Fruit fly (Drosophila melanogaster) whole organism, embryonic: Measurements from ENCODE around the gene Cyp4d1.

Experiments used
- Abd-B ChIP-seq: fragments of 200-800 bp; sonication (Bioruptor generic); optimal IDR thresholded peaks from 2 replicates; lab custom pipeline; 2018; ENCODE audit warnings: missing biosample characterization, mild to moderate bottlenecking, missing genetic modification characterization, moderate library complexity
- Adf1 ChIP-seq: fragments of 200-800 bp; sonication (Bioruptor generic); IDR thresholded peaks from 2 replicates; pipeline ENCODE4 v1.3.6; 2022; ENCODE audit warnings: missing biosample characterization, missing genetic modification characterization
- CG10267 ChIP-seq: fragments of 200-800 bp; sonication (Bioruptor generic); optimal IDR thresholded peaks from 2 replicates; lab custom pipeline; 2018; ENCODE audit warnings: missing biosample characterization, mild to moderate bottlenecking, missing genetic modification characterization, moderate library complexity
- CG12155 ChIP-seq: fragments of 200-800 bp; sonication (Bioruptor generic); optimal IDR thresholded peaks from 3 replicates; lab custom pipeline; 2016; ENCODE audit warnings: missing biosample characterization, missing genetic modification characterization
- CG12236 ChIP-seq: fragments of 200-800 bp; sonication (Bioruptor generic); optimal IDR thresholded peaks from 2 replicates; lab custom pipeline; 2016; ENCODE audit warnings: missing biosample characterization, missing genetic modification characterization
- CG12391 ChIP-seq: fragments of 200-800 bp; sonication (Bioruptor generic); optimal IDR thresholded peaks from 3 replicates; lab custom pipeline; 2018; ENCODE audit warnings: missing biosample characterization, mild to moderate bottlenecking, missing genetic modification characterization, moderate library complexity
- CG15269 ChIP-seq: fragments of 200-800 bp; sonication (Bioruptor generic); optimal IDR thresholded peaks from 2 replicates; lab custom pipeline; 2018; ENCODE audit warnings: missing biosample characterization, mild to moderate bottlenecking, missing genetic modification characterization, moderate library complexity
- CG1529 ChIP-seq: fragments of 200-800 bp; sonication (Bioruptor generic); optimal IDR thresholded peaks from 3 replicates; lab custom pipeline; 2018; ENCODE audit warnings: missing biosample characterization, missing genetic modification characterization
- CG1602 ChIP-seq: fragments of 200-800 bp; sonication (Bioruptor generic); optimal IDR thresholded peaks from 3 replicates; lab custom pipeline; 2016; ENCODE audit warnings: missing biosample characterization, missing genetic modification characterization
- CG16863 ChIP-seq: fragments of 200-800 bp; sonication (Bioruptor generic); optimal IDR thresholded peaks from 3 replicates; lab custom pipeline; 2016; ENCODE audit warnings: missing biosample characterization, missing genetic modification characterization
- CG17361 ChIP-seq: fragments of 200-800 bp; sonication (Bioruptor generic); IDR thresholded peaks from 3 replicates; pipeline ENCODE4 v1.3.6; 2022; ENCODE audit warnings: missing biosample characterization, missing genetic modification characterization
- CG2199 ChIP-seq: fragments of 200-800 bp; sonication (Bioruptor generic); IDR thresholded peaks from 3 replicates; pipeline ENCODE4 v1.3.6; 2022; ENCODE audit warnings: missing biosample characterization, missing genetic modification characterization
- CG2202 ChIP-seq: fragments of 200-800 bp; sonication (Bioruptor generic); optimal IDR thresholded peaks from 2 replicates; lab custom pipeline; 2018; ENCODE audit warnings: missing biosample characterization, mild to moderate bottlenecking, missing genetic modification characterization
- CG3065 ChIP-seq: fragments of 200-800 bp; sonication (Bioruptor generic); optimal IDR thresholded peaks from 2 replicates; lab custom pipeline; 2016; ENCODE audit warnings: missing biosample characterization, missing genetic modification characterization
- CG31224 ChIP-seq: fragments of 200-800 bp; sonication (Bioruptor generic); IDR thresholded peaks from 2 replicates; pipeline ENCODE4 v1.3.6; 2022; ENCODE audit warnings: missing biosample characterization, missing genetic modification characterization
- CG3281 ChIP-seq: fragments of 200-800 bp; sonication (Bioruptor generic); optimal IDR thresholded peaks from 3 replicates; lab custom pipeline; 2017; ENCODE audit warnings: missing biosample characterization, mild to moderate bottlenecking, missing genetic modification characterization
- CG5953 ChIP-seq: fragments of 200-800 bp; sonication (Bioruptor generic); IDR thresholded peaks from 2 replicates; pipeline ENCODE4 v1.3.6; 2022; ENCODE audit warnings: missing biosample characterization, missing genetic modification characterization
- CG6813 ChIP-seq: fragments of 200-800 bp; sonication (Bioruptor generic); optimal IDR thresholded peaks from 2 replicates; lab custom pipeline; 2017; ENCODE audit warnings: missing biosample characterization, missing genetic modification characterization, mild to moderate bottlenecking, moderate library complexity, missing genetic modification reagents
- CG7372 ChIP-seq: fragments of 200-800 bp; sonication (Bioruptor generic); IDR thresholded peaks from 2 replicates; pipeline ENCODE4 v1.3.6; 2022; ENCODE audit warnings: missing biosample characterization, missing genetic modification characterization
- CG7839 ChIP-seq: fragments of 200-800 bp; sonication (Bioruptor generic); optimal IDR thresholded peaks from 3 replicates; lab custom pipeline; 2018; ENCODE audit warnings: missing biosample characterization, mild to moderate bottlenecking, missing genetic modification characterization, moderate library complexity
- CG8359 ChIP-seq: fragments of 200-800 bp; sonication (Bioruptor generic); optimal IDR thresholded peaks from 2 replicates; lab custom pipeline; 2017; ENCODE audit warnings: missing biosample characterization, mild to moderate bottlenecking, missing genetic modification characterization, borderline replicate concordance
- CG9797 ChIP-seq: fragments of 200-800 bp; sonication (Bioruptor generic); optimal IDR thresholded peaks from 3 replicates; lab custom pipeline; 2018; ENCODE audit warnings: missing biosample characterization, mild to moderate bottlenecking, missing genetic modification characterization
- D19B ChIP-seq: fragments of 200-800 bp; sonication (Bioruptor generic); optimal IDR thresholded peaks from 2 replicates; lab custom pipeline; 2017; ENCODE audit warnings: missing biosample characterization, mild to moderate bottlenecking, missing genetic modification characterization
- Dref ChIP-seq: fragments of 200-800 bp; sonication (Bioruptor generic); IDR thresholded peaks from 2 replicates; pipeline ENCODE4 v1.3.6; 2022; ENCODE audit warnings: missing biosample characterization, missing genetic modification characterization
- Drgx ChIP-seq: fragments of 200-800 bp; sonication (Bioruptor generic); IDR thresholded peaks from 2 replicates; pipeline ENCODE4 v1.3.6; 2022; ENCODE audit warnings: missing biosample characterization, missing genetic modification characterization
- Hr3 ChIP-seq: fragments of 200-800 bp; sonication (Bioruptor generic); optimal IDR thresholded peaks from 3 replicates; lab custom pipeline; 2016; ENCODE audit warnings: missing biosample characterization, missing genetic modification characterization
- MTF-1 ChIP-seq: fragments of 200-800 bp; sonication (Bioruptor generic); optimal IDR thresholded peaks from 2 replicates; lab custom pipeline; 2018; ENCODE audit warnings: missing biosample characterization, mild to moderate bottlenecking, missing genetic modification characterization, borderline replicate concordance
- Max ChIP-seq: fragments of 200-800 bp; sonication (Bioruptor generic); optimal IDR thresholded peaks from 2 replicates; lab custom pipeline; 2016; ENCODE audit warnings: missing biosample characterization, mild to moderate bottlenecking, missing genetic modification characterization
- Meics ChIP-seq: fragments of 200-800 bp; sonication (Bioruptor generic); optimal IDR thresholded peaks from 2 replicates; lab custom pipeline; 2017; ENCODE audit warnings: missing biosample characterization, mild to moderate bottlenecking, missing genetic modification characterization
- Nf-YC ChIP-seq: fragments of 200-800 bp; optimal IDR thresholded peaks from 3 replicates; lab custom pipeline; 2019; ENCODE audit warnings: missing biosample characterization, mild to moderate bottlenecking, missing genetic modification characterization, moderate library complexity
- Scr ChIP-seq: fragments of 200-800 bp; sonication (Bioruptor generic); IDR thresholded peaks from 2 replicates; pipeline ENCODE4 v1.3.6; 2022; ENCODE audit warnings: missing biosample characterization, missing genetic modification characterization; ENCODE audit not compliant: partially characterized antibody
- Trl ChIP-seq, 3 experiments: fragments of >200 bp in 2 of 3; fragments of 200-800 bp in 1 of 3; sonication (Bioruptor generic) in 1 of 3; optimal IDR thresholded peaks; 2 replicates in 1 of 3; 3 replicates in 2 of 3; lab custom pipeline; 2016 to 2017; ENCODE audit warnings: missing biosample characterization in 1 of 3, missing genetic modification characterization in 1 of 3
- ac ChIP-seq: fragments of 200-800 bp; sonication (Bioruptor generic); optimal IDR thresholded peaks from 3 replicates; lab custom pipeline; 2017; ENCODE audit warnings: missing biosample characterization, mild to moderate bottlenecking, missing genetic modification characterization
- chif ChIP-seq, 2 experiments: fragments of 200-800 bp; sonication (Bioruptor generic); optimal IDR thresholded peaks; 3 replicates each; lab custom pipeline; 2016; ENCODE audit warnings: missing biosample characterization in 2 of 2, missing genetic modification characterization in 2 of 2
- chn ChIP-seq: fragments of 200-800 bp; sonication (Bioruptor generic); optimal IDR thresholded peaks from 2 replicates; lab custom pipeline; 2016; ENCODE audit warnings: missing biosample characterization, missing genetic modification characterization
- dysf ChIP-seq: fragments of 200-800 bp; sonication (Bioruptor generic); IDR thresholded peaks from 3 replicates; pipeline ENCODE4 v1.3.6; 2022; ENCODE audit warnings: missing biosample characterization, missing genetic modification characterization
- esg ChIP-seq: fragments of 200-800 bp; sonication (Bioruptor generic); conservative IDR thresholded peaks from 2 replicates; pipeline ENCODE4 v1.3.6; 2022; ENCODE audit warnings: missing biosample characterization, missing genetic modification characterization
- fd96Cb ChIP-seq: fragments of 200-800 bp; sonication (Bioruptor generic); optimal IDR thresholded peaks from 2 replicates; lab custom pipeline; 2018; ENCODE audit warnings: missing biosample characterization, mild to moderate bottlenecking, missing genetic modification characterization, moderate library complexity
- gsb-n ChIP-seq: fragments of 200-800 bp; sonication (Bioruptor generic); optimal IDR thresholded peaks from 3 replicates; lab custom pipeline; 2018; ENCODE audit warnings: missing biosample characterization, mild to moderate bottlenecking, missing genetic modification characterization
- hb ChIP-seq: fragments of 200-800 bp; sonication (Bioruptor generic); IDR thresholded peaks from 3 replicates; pipeline ENCODE4 v1.3.6; 2022; ENCODE audit warnings: missing biosample characterization, missing genetic modification characterization; ENCODE audit not compliant: partially characterized antibody
- insv ChIP-seq, 2 experiments: fragments of 200-800 bp; sonication (Bioruptor generic); optimal IDR thresholded peaks; 3 replicates each; lab custom pipeline; 2016 to 2018; ENCODE audit warnings: missing biosample characterization in 2 of 2, missing genetic modification characterization in 2 of 2
- klu ChIP-seq: fragments of 200-800 bp; sonication (Bioruptor generic); IDR thresholded peaks from 2 replicates; pipeline ENCODE4 v1.3.6; 2022; ENCODE audit warnings: missing biosample characterization, missing genetic modification characterization
- mld ChIP-seq: fragments of 200-800 bp; sonication (Bioruptor generic); IDR thresholded peaks from 3 replicates; pipeline ENCODE4 v1.3.6; 2022; ENCODE audit warnings: missing biosample characterization, missing genetic modification characterization; ENCODE audit not compliant: partially characterized antibody
- nerfin-2 ChIP-seq: fragments of 200-800 bp; sonication (Bioruptor generic); IDR thresholded peaks from 2 replicates; pipeline ENCODE4 v1.3.6; 2022; ENCODE audit warnings: missing biosample characterization, missing genetic modification characterization; ENCODE audit not compliant: partially characterized antibody
- shn ChIP-seq: fragments of 200-800 bp; sonication (Bioruptor generic); optimal IDR thresholded peaks from 3 replicates; lab custom pipeline; 2016; ENCODE audit warnings: missing biosample characterization, missing genetic modification characterization
- sug ChIP-seq: fragments of 200-800 bp; optimal IDR thresholded peaks from 2 replicates; lab custom pipeline; 2019; ENCODE audit warnings: missing biosample characterization, mild to moderate bottlenecking, missing genetic modification characterization, moderate library complexity
- tx ChIP-seq: fragments of 200-800 bp; sonication (Bioruptor generic); optimal IDR thresholded peaks from 2 replicates; lab custom pipeline; 2016; ENCODE audit warnings: missing biosample characterization, missing genetic modification characterization
- vfl ChIP-seq: fragments of 200-800 bp; sonication (Bioruptor generic); optimal IDR thresholded peaks from 2 replicates; lab custom pipeline; 2016; ENCODE audit warnings: missing biosample characterization, missing genetic modification characterization

Gene Cyp4d1

dm6 chrX:2134965-2135758, 26.8 kb downstream of the Cyp4d1 start (continued):
- TF ChIP-seq CG7372 (GFP tag; lab: Robert Waterston, UW), result peak; percentile 86
- peak; percentile 83 for TF ChIP-seq Max (GFP tag; lab: Kevin White, UChicago)
- TF ChIP-seq CG12155 (GFP tag; lab: Kevin White, UChicago), result peak; percentile 77
- TF ChIP-seq mld (GFP tag; lab: Robert Waterston, UW), result no peak
- TF ChIP-seq ac (GFP tag; lab: Kevin White, UChicago), result peak; percentile 77
- peak; percentile 86 for TF ChIP-seq CG10267 (tag; lab: Kevin White, UChicago)
- peak; percentile 83 for TF ChIP-seq MTF-1 (GFP tag; lab: Kevin White, UChicago)
- TF ChIP-seq CG12391, result peak; percentile 93
- peak; percentile 87 for TF ChIP-seq Nf-YC (tag; lab: Kevin White, UChicago)
- TF ChIP-seq Meics (GFP tag; lab: Kevin White, UChicago), result peak; percentile 91
- peak; percentile 77 to 86 for TF ChIP-seq chif (GFP tag; optimal IDR thresholded peaks at IDR 0.05; lab: Kevin White, UChicago)
- no peak for TF ChIP-seq nerfin-2 (GFP tag; lab: Robert Waterston, UW)
- peak; percentile 86 for TF ChIP-seq esg (GFP tag; lab: Robert Waterston, UW)
- TF ChIP-seq CG15269 (tag; lab: Kevin White, UChicago), result peak; percentile 93
- peak; percentile 75 for TF ChIP-seq Abd-B
- peak; percentile 82 for TF ChIP-seq CG1529 (GFP tag; lab: Kevin White, UChicago)
- TF ChIP-seq gsb-n (tag; lab: Kevin White, UChicago), result peak; percentile 88
- peak; percentile 77 for TF ChIP-seq CG16863 (GFP tag; lab: Kevin White, UChicago)
- peak; percentile 83 for TF ChIP-seq CG2202
- TF ChIP-seq shn, result peak; percentile 54
- peak; percentile 53 for TF ChIP-seq CG31224 (GFP tag; lab: Robert Waterston, UW)
- peak; percentile 64 for TF ChIP-seq tx (GFP tag; lab: Kevin White, UChicago)
- peak; percentile 94 for TF ChIP-seq CG3281 (GFP tag; lab: Kevin White, UChicago)
- peak; percentile 43 for TF ChIP-seq CG3065 (GFP tag; lab: Kevin White, UChicago)
- TF ChIP-seq Dref (GFP tag; lab: Robert Waterston, UW), result no peak
- peak; percentile 12 to 68 for TF ChIP-seq insv (GFP tag; optimal IDR thresholded peaks at IDR 0.05; lab: Kevin White, UChicago)
- peak; percentile 80 for TF ChIP-seq CG12236 (GFP tag; lab: Kevin White, UChicago)
- peak; percentile 93 for TF ChIP-seq CG17361 (GFP tag; lab: Robert Waterston, UW)
- peak; percentile 93 for TF ChIP-seq CG7839
- peak; percentile 83 for TF ChIP-seq Drgx
- TF ChIP-seq CG1602 (GFP tag; lab: Kevin White, UChicago), result peak; percentile 84
- peak; percentile 87 for TF ChIP-seq fd96Cb (tag; lab: Kevin White, UChicago)
- peak; percentile 27; the same call in 1 of the 2 replicates for TF ChIP-seq Adf1 (GFP tag; lab: Robert Waterston, UW)
- peak; percentile 90 for TF ChIP-seq sug (tag; lab: Kevin White, UChicago)
- TF ChIP-seq CG2199 (GFP tag; lab: Robert Waterston, UW), result peak; percentile 43; the same call in 1 of the 3 replicates
- peak; percentile 76 for TF ChIP-seq D19B (GFP tag; lab: Kevin White, UChicago)
- TF ChIP-seq CG6813, result peak; percentile 87
- TF ChIP-seq hb (GFP tag; lab: Robert Waterston, UW), result no peak
- peak; percentile 76 for TF ChIP-seq Hr3 (GFP tag; lab: Kevin White, UChicago)
- TF ChIP-seq dysf (GFP tag; lab: Robert Waterston, UW), result peak; percentile 92
- 0 out of 2 replicates have a peak, but pooled peaks have one; percentile 16 for TF ChIP-seq Scr (GFP tag; lab: Robert Waterston, UW)
- TF ChIP-seq CG9797, result peak; percentile 0
- TF ChIP-seq klu, result peak; percentile 82
- TF ChIP-seq chn (GFP tag; lab: Kevin White, UChicago), result peak; percentile 83
- TF ChIP-seq CG8359, result peak; percentile 76
- peak; percentile 60 for TF ChIP-seq CG5953
- TF ChIP-seq vfl (GFP tag; lab: Kevin White, UChicago), result peak; percentile 42
- TF ChIP-seq Trl (optimal IDR thresholded peaks at IDR 0.05; lab: Kevin White, UChicago), result peak; percentile 2 to 35
- TF ChIP-seq Trl (GFP tag; optimal IDR thresholded peaks at IDR 0.05; lab: Kevin White, UChicago), result peak; percentile 86
